Worm (Caenorhabditis elegans): ENCODE data around the gene B0432.9.

The B0432.9 gene

DNA sequence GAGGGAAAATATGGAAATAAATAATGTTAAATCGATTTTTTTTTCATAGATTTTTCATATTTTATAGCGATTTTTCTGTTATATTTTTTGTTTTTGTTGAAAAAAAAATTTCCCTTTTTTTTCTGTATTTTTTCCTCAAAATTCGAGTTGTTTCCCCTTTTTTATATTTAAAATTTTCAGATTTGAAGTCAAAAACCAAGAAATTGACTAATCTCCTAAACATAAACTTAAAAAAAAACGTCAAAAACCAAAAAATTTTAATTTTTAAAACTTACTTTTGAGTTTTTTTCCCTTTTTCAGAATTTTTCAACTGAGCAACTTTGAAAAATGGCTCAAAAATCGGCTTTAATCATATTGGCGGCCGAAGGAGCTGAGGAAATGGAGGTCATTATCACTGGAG is 6.8 kb upstream of the B0432.9 start, which contains the start of gene djr-1.1:
TSS of gene djr-1.1 (plus strand) at position 301 of the 400 bp plus-strand sequence.
- TF ChIP-seq zip-4 (GFP tag; optimal IDR thresholded peaks at IDR 0.05) = no peak
- TF ChIP-seq F16B12.6 (tag; optimal IDR thresholded peaks at IDR 0.05) = no peak
- no peak for TF ChIP-seq ceh-90 (tag; optimal IDR thresholded peaks at IDR 0.05)

ce11 chrII:288705-289205 is 5.3 kb upstream of the B0432.9 start, which contains the start of gene mrpl-41:
Gene mrpl-41, plus strand, starts transcription at chrII:288939.
- TF ChIP-seq skn-1 (tag; optimal IDR thresholded peaks at IDR 0.05) (no peak), elt-2 (tag; optimal IDR thresholded peaks at IDR 0.05) (no peak), sptf-1 (tag; optimal IDR thresholded peaks at IDR 0.05) (no peak), efl-1 (optimal IDR thresholded peaks at IDR 0.05) (no peak), efl-1 (GFP tag; optimal IDR thresholded peaks at IDR 0.05 in 1 of 2) (peak in 1 of 2 experiments; percentile 91)

ce11 chrII:286551-286724 is 2.9 kb upstream of the B0432.9 start, which contains the start of gene misc-1:
Gene misc-1, plus strand, starts transcription at chrII:286625.
- TF ChIP-seq efl-3 (GFP tag; optimal IDR thresholded peaks at IDR 0.05) = no peak
- no peak for TF ChIP-seq dpl-1 (GFP tag; optimal IDR thresholded peaks at IDR 0.05)
- no peak for TF ChIP-seq nhr-85 (tag)

DNA sequence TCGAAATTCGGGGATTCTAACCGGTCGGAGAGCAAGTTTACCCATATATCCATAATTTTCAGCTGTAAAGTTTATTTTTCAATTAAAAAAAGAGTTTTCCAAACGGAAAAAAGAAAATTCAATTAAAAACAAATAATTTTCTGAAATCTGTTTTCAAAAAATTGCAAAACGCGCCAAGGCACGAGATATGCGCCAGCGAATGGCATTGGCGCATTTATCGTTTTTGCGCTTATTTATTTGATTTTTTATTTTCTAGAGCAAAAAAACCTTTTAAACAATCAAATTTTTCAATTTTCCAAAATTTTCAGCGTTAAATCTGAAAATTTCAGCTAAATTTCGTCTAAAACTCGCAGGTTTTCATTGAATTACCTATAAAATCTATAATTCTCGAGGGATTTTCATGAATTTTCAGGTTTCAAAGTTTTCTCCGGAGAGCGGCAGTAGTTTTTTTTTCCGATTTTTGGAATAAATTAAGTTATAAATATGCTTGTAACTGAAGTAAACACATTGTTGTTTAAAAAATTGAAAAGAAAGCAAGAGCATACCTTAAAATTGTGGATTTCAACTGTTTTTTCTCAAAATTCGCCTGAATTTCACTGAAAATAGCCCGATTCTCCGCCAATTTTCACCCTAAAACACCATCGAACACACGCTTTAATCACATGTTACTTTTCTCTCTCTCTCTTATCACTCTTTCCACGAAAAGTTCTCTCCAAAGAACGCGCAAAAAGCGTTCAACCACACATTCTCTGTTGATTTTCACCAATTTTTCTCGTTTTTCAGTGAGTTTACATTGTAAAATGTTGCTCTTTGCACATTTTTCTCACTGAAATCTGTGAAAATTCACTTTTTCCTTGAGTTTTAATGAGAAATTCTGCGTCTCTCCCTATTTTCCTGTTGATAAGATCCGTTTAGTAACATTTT is 2.4 kb upstream of the B0432.9 start, which contains the start of gene B0432.10:
TSS of gene B0432.10 (minus strand) at position 649 of the 924 bp plus-strand sequence.
- TF ChIP-seq lsy-2 (tag; optimal IDR thresholded peaks at IDR 0.05) (peak; percentile 92), ceh-8 (GFP tag; optimal IDR thresholded peaks at IDR 0.05) (peak; percentile 61), nhr-12 (tag; optimal IDR thresholded peaks at IDR 0.05) (no peak), mdl-1 (tag; optimal IDR thresholded peaks at IDR 0.05) (peak in 1 of 2 experiments; percentile 72), nhr-76 (tag; optimal IDR thresholded peaks at IDR 0.05) (no peak), lir-3 (tag; optimal IDR thresholded peaks at IDR 0.05; ENCODE audit: poor library complexity) (no peak), ces-1 (GFP tag; optimal IDR thresholded peaks at IDR 0.05) (no peak), nhr-47 (tag; optimal IDR thresholded peaks at IDR 0.05) (peak; percentile 92), ztf-4 (tag; optimal IDR thresholded peaks at IDR 0.05) (peak; percentile 27), elt-3 (tag; optimal IDR thresholded peaks at IDR 0.05) (peak in 2 of 6 experiments; percentile 68 to 92), C16A3.4 (tag; optimal IDR thresholded peaks at IDR 0.05) (peak; percentile 85), snu-23 (GFP tag; optimal IDR thresholded peaks at IDR 0.05) (peak; percentile 93), elt-2 (tag; optimal IDR thresholded peaks at IDR 0.05) (peak; percentile 52), fkh-10 (GFP tag; optimal IDR thresholded peaks at IDR 0.05) (no peak), efl-3 (GFP tag; optimal IDR thresholded peaks at IDR 0.05) (no peak), mep-1 (tag; optimal IDR thresholded peaks at IDR 0.05) (peak; percentile 99), sup-37 (GFP tag; optimal IDR thresholded peaks at IDR 0.05) (peak; percentile 60), pag-3 (tag; optimal IDR thresholded peaks at IDR 0.05; ENCODE audit: borderline replicate concordance, insufficient read depth) (no peak), ets-5 (GFP tag; IDR thresholded peaks at IDR 0.05) (no peak), fkh-8 (tag; optimal IDR thresholded peaks at IDR 0.05) (peak; percentile 80), sox-4 (tag; optimal IDR thresholded peaks at IDR 0.05) (peak; percentile 62), aly-2 (tag; optimal IDR thresholded peaks at IDR 0.05) (peak; percentile 23), pqm-1 (tag; optimal IDR thresholded peaks at IDR 0.05) (no peak), tlp-1 (tag; optimal IDR thresholded peaks at IDR 0.05) (no peak), nhr-11 (tag; optimal IDR thresholded peaks at IDR 0.05) (peak; percentile 69), fkh-4 (tag; optimal IDR thresholded peaks at IDR 0.05; ENCODE audit: borderline replicate concordance) (no peak), lin-35 (GFP tag; optimal IDR thresholded peaks at IDR 0.05) (peak; percentile 95 to 97), lin-13 (GFP tag; optimal IDR thresholded peaks at IDR 0.05) (peak; percentile 85), alr-1 (tag; optimal IDR thresholded peaks at IDR 0.05; ENCODE audit: borderline replicate concordance) (no peak), unc-130 (tag; optimal IDR thresholded peaks at IDR 0.05) (peak; percentile 95), nhr-71 (tag; optimal IDR thresholded peaks at IDR 0.05) (peak; percentile 91), hpl-2 (GFP tag; optimal IDR thresholded peaks at IDR 0.05) (no peak), lin-14 (GFP tag; optimal IDR thresholded peaks at IDR 0.05) (peak; percentile 89), nhr-84 (tag; optimal IDR thresholded peaks at IDR 0.05) (no peak), pax-3 (tag; optimal IDR thresholded peaks at IDR 0.05) (peak; percentile 63), dsc-1 (tag; optimal IDR thresholded peaks at IDR 0.05) (peak; percentile 88)
